Fruit fly (Drosophila melanogaster) whole organism, embryonic: Measurements from ENCODE around the gene Cdc14.

ENCODE experiments used
- Atf-2 ChIP-seq: fragments of 200-800 bp; sonication (Bioruptor generic); optimal IDR thresholded peaks from 2 replicates; lab custom pipeline; 2016; ENCODE audit warnings: missing biosample characterization, missing genetic modification characterization
- CG10654 ChIP-seq: fragments of 200-800 bp; sonication (Bioruptor generic); optimal IDR thresholded peaks from 2 replicates; lab custom pipeline; 2016; ENCODE audit warnings: missing biosample characterization, missing genetic modification characterization
- CG11504 ChIP-seq: fragments of 200-800 bp; sonication (Bioruptor generic); optimal IDR thresholded peaks from 3 replicates; lab custom pipeline; 2019; ENCODE audit warnings: missing biosample characterization, mild to moderate bottlenecking, missing genetic modification characterization, moderate library complexity
- CG1233 ChIP-seq: fragments of 200-800 bp; sonication (Bioruptor generic); optimal IDR thresholded peaks from 4 replicates; lab custom pipeline; 2018; ENCODE audit warnings: missing biosample characterization, mild to moderate bottlenecking, missing genetic modification characterization
- CG13296 ChIP-seq: fragments of 200-800 bp; sonication (Bioruptor generic); optimal IDR thresholded peaks from 3 replicates; lab custom pipeline; 2018; ENCODE audit warnings: missing biosample characterization, mild to moderate bottlenecking, missing genetic modification characterization
- CG13624 ChIP-seq: fragments of 200-800 bp; sonication (Bioruptor generic); optimal IDR thresholded peaks from 2 replicates; lab custom pipeline; 2016; ENCODE audit warnings: missing biosample characterization, missing genetic modification characterization
- CG14050 ChIP-seq: fragments of 200-800 bp; sonication (Bioruptor generic); IDR thresholded peaks from 3 replicates; pipeline ENCODE4 v1.3.6; 2022; ENCODE audit warnings: missing biosample characterization, missing genetic modification characterization
- CG14667 ChIP-seq: fragments of 200-800 bp; sonication (Bioruptor generic); IDR thresholded peaks from 2 replicates; pipeline ENCODE4 v1.3.6; 2022; ENCODE audit warnings: missing biosample characterization, missing genetic modification characterization
- CG14860 ChIP-seq: fragments of 200-800 bp; sonication (Bioruptor generic); IDR thresholded peaks from 3 replicates; pipeline ENCODE4 v1.3.6; 2022; ENCODE audit warnings: missing biosample characterization, missing genetic modification characterization; ENCODE audit not compliant: partially characterized antibody
- CG15269 ChIP-seq: fragments of 200-800 bp; sonication (Bioruptor generic); optimal IDR thresholded peaks from 2 replicates; lab custom pipeline; 2018; ENCODE audit warnings: missing biosample characterization, mild to moderate bottlenecking, missing genetic modification characterization, moderate library complexity
- CG1647 ChIP-seq: fragments of 200-800 bp; sonication (Bioruptor generic); optimal IDR thresholded peaks from 3 replicates; lab custom pipeline; 2016; ENCODE audit warnings: missing biosample characterization, missing genetic modification characterization
- CG17612 ChIP-seq: fragments of 200-800 bp; sonication (Bioruptor generic); IDR thresholded peaks from 2 replicates; pipeline ENCODE4 v1.3.6; 2022; ENCODE audit warnings: missing biosample characterization, missing genetic modification characterization
- CG32772 ChIP-seq: fragments of 200-800 bp; sonication (Bioruptor generic); IDR thresholded peaks from 2 replicates; pipeline ENCODE4 v1.3.6; 2022; ENCODE audit warnings: missing biosample characterization, missing genetic modification characterization
- CG34224 ChIP-seq: fragments of 200-800 bp; sonication (Bioruptor generic); IDR thresholded peaks from 3 replicates; pipeline ENCODE4 v1.3.6; 2022; ENCODE audit warnings: missing biosample characterization, missing genetic modification characterization; ENCODE audit not compliant: partially characterized antibody
- CG7357 ChIP-seq: fragments of 200-800 bp; sonication (Bioruptor generic); IDR thresholded peaks from 3 replicates; pipeline ENCODE4 v1.3.6; 2022; ENCODE audit warnings: missing biosample characterization, missing genetic modification characterization
- CG7786 ChIP-seq: fragments of 200-800 bp; sonication (Bioruptor generic); optimal IDR thresholded peaks from 2 replicates; lab custom pipeline; 2016; ENCODE audit warnings: missing biosample characterization, missing genetic modification characterization
- CG7839 ChIP-seq: fragments of 200-800 bp; sonication (Bioruptor generic); optimal IDR thresholded peaks from 3 replicates; lab custom pipeline; 2018; ENCODE audit warnings: missing biosample characterization, mild to moderate bottlenecking, missing genetic modification characterization, moderate library complexity
- CG7963 ChIP-seq: fragments of 200-800 bp; sonication (Bioruptor generic); IDR thresholded peaks from 3 replicates; pipeline ENCODE4 v1.3.6; 2022; ENCODE audit warnings: missing biosample characterization, missing genetic modification characterization; ENCODE audit not compliant: partially characterized antibody
- CG8290 ChIP-seq, 3 experiments: fragments of 200-800 bp; sonication (Bioruptor generic); optimal IDR thresholded peaks; 2 replicates each; lab custom pipeline; 2016 to 2019; ENCODE audit warnings: missing biosample characterization in 3 of 3, missing genetic modification characterization in 3 of 3, mild to moderate bottlenecking in 2 of 3, moderate library complexity in 1 of 3
- CG8388 ChIP-seq: fragments of 200-800 bp; sonication (Bioruptor generic); optimal IDR thresholded peaks from 2 replicates; lab custom pipeline; 2019; ENCODE audit warnings: missing biosample characterization, mild to moderate bottlenecking, missing genetic modification characterization, moderate library complexity
- CG9876 ChIP-seq: fragments of 200-800 bp; sonication (Bioruptor generic); optimal IDR thresholded peaks from 2 replicates; lab custom pipeline; 2016; ENCODE audit warnings: missing biosample characterization, missing genetic modification characterization
- CTCF ChIP-seq: fragments of 200-800 bp; sonication (Bioruptor generic); optimal IDR thresholded peaks from 2 replicates; lab custom pipeline; 2017; ENCODE audit warnings: missing biosample characterization, mild to moderate bottlenecking, missing genetic modification characterization, moderate library complexity
- Hey ChIP-seq: fragments of 200-800 bp; sonication (Bioruptor generic); optimal IDR thresholded peaks from 3 replicates; lab custom pipeline; 2018; ENCODE audit warnings: missing biosample characterization, mild to moderate bottlenecking, missing genetic modification characterization
- Jarid2 ChIP-seq: fragments of 200-800 bp; sonication (Bioruptor generic); optimal IDR thresholded peaks from 3 replicates; lab custom pipeline; 2017; ENCODE audit warnings: mild to moderate bottlenecking, missing biosample characterization, missing genetic modification reagents, missing genetic modification characterization
- Med ChIP-seq: fragments of 200-800 bp; sonication (Bioruptor generic); peaks from one replicate; lab custom pipeline; 2016; ENCODE audit warnings: missing biosample characterization, missing genetic modification characterization, mild to moderate bottlenecking, inconsistent platforms, moderate library complexity
- Mes4 ChIP-seq: fragments of 200-800 bp; sonication (Bioruptor generic); optimal IDR thresholded peaks from 2 replicates; lab custom pipeline; 2016; ENCODE audit warnings: missing biosample characterization, missing genetic modification characterization
- Pdp1 ChIP-seq, 2 experiments: fragments of 200-800 bp; sonication (Bioruptor generic); optimal IDR thresholded peaks; 3 replicates each; lab custom pipeline; 2016; ENCODE audit warnings: missing biosample characterization in 2 of 2, missing genetic modification characterization in 2 of 2, mild to moderate bottlenecking in 1 of 2, moderate library complexity in 1 of 2
- Rfx ChIP-seq: fragments of 200-800 bp; sonication (Bioruptor generic); IDR thresholded peaks from 2 replicates; pipeline ENCODE4 v1.3.6; 2022; ENCODE audit warnings: missing biosample characterization, missing genetic modification characterization
- Tbp ChIP-seq: fragments of >200 bp; optimal IDR thresholded peaks from 2 replicates; lab custom pipeline; 2018; ENCODE audit warnings: missing biosample characterization, missing genetic modification characterization
- YL-1 ChIP-seq: fragments of 200-800 bp; sonication (Bioruptor generic); optimal IDR thresholded peaks from 3 replicates; lab custom pipeline; 2017; ENCODE audit warnings: missing biosample characterization, mild to moderate bottlenecking, missing genetic modification characterization
- amos ChIP-seq: fragments of 200-800 bp; sonication (Bioruptor generic); IDR thresholded peaks from 2 replicates; pipeline ENCODE4 v1.3.6; 2022; ENCODE audit warnings: missing biosample characterization, missing genetic modification characterization; ENCODE audit not compliant: partially characterized antibody
- ap ChIP-seq: fragments of 200-800 bp; sonication (Bioruptor generic); IDR thresholded peaks from 2 replicates; pipeline ENCODE4 v1.3.6; 2022; ENCODE audit warnings: missing biosample characterization, missing genetic modification characterization
- ara ChIP-seq: fragments of 200-800 bp; sonication (Bioruptor generic); IDR thresholded peaks from 2 replicates; pipeline ENCODE4 v1.3.6; 2022; ENCODE audit warnings: missing biosample characterization, missing genetic modification characterization
- bigmax ChIP-seq: fragments of 200-800 bp; sonication (Bioruptor generic); optimal IDR thresholded peaks from 2 replicates; lab custom pipeline; 2018; ENCODE audit warnings: missing biosample characterization, mild to moderate bottlenecking, missing genetic modification characterization
- dmrt11E ChIP-seq: fragments of 200-800 bp; sonication (Bioruptor generic); optimal IDR thresholded peaks from 3 replicates; lab custom pipeline; 2018; ENCODE audit warnings: missing biosample characterization, mild to moderate bottlenecking, missing genetic modification characterization, moderate library complexity
- en ChIP-seq: fragments of 200-800 bp; sonication (Bioruptor generic); optimal IDR thresholded peaks from 2 replicates; lab custom pipeline; 2016; ENCODE audit warnings: missing biosample characterization, missing genetic modification characterization
- hth ChIP-seq: fragments of >200 bp; optimal IDR thresholded peaks from 2 replicates; lab custom pipeline; 2017; ENCODE audit warnings: inconsistent platforms
- kah ChIP-seq: fragments of 200-800 bp; sonication (Bioruptor generic); optimal IDR thresholded peaks from 2 replicates; lab custom pipeline; 2018; ENCODE audit warnings: missing biosample characterization, mild to moderate bottlenecking, missing genetic modification characterization
- lov ChIP-seq, 2 experiments: fragments of 200-800 bp in 1 of 2; fragments of >200 bp in 1 of 2; sonication (Bioruptor generic) in 1 of 2; IDR thresholded peaks in 1 of 2; optimal IDR thresholded peaks in 1 of 2; 2 replicates in 1 of 2; 3 replicates in 1 of 2; pipeline versions ENCODE4 v1.3.6 to Lab custom; 2017 to 2022; ENCODE audit warnings: missing biosample characterization in 1 of 2, missing genetic modification characterization in 1 of 2
- p53 ChIP-seq: fragments of 200-800 bp; sonication (Bioruptor generic); optimal IDR thresholded peaks from 2 replicates; lab custom pipeline; 2016; ENCODE audit warnings: missing biosample characterization, missing genetic modification characterization
- phol ChIP-seq: fragments of 200-800 bp; sonication (Bioruptor generic); optimal IDR thresholded peaks from 3 replicates; lab custom pipeline; 2018; ENCODE audit warnings: missing biosample characterization, mild to moderate bottlenecking, missing genetic modification characterization, moderate library complexity
- rib ChIP-seq: fragments of 200-800 bp; sonication (Bioruptor generic); IDR thresholded peaks from 2 replicates; pipeline ENCODE4 v1.3.6; 2022; ENCODE audit warnings: missing biosample characterization, missing genetic modification characterization
- run ChIP-seq: fragments of 200-800 bp; sonication (Bioruptor generic); optimal IDR thresholded peaks from 3 replicates; lab custom pipeline; 2018; ENCODE audit warnings: missing biosample characterization, mild to moderate bottlenecking, missing genetic modification characterization
- scrt ChIP-seq: fragments of 200-800 bp; sonication (Bioruptor generic); optimal IDR thresholded peaks from 2 replicates; lab custom pipeline; 2018; ENCODE audit warnings: missing biosample characterization, mild to moderate bottlenecking, missing genetic modification characterization, moderate library complexity
- sens-2 ChIP-seq: fragments of 200-800 bp; sonication (Bioruptor generic); IDR thresholded peaks from 2 replicates; pipeline ENCODE4 v1.3.6; 2022; ENCODE audit warnings: missing biosample characterization, missing genetic modification characterization
- sr ChIP-seq: fragments of 200-800 bp; sonication (Bioruptor generic); IDR thresholded peaks from 3 replicates; pipeline ENCODE4 v1.3.6; 2022; ENCODE audit warnings: missing biosample characterization, missing genetic modification characterization
- toy ChIP-seq: fragments of 200-800 bp; sonication (Bioruptor generic); IDR thresholded peaks from 2 replicates; pipeline ENCODE4 v1.3.6; 2022; ENCODE audit warnings: missing biosample characterization, missing genetic modification characterization

Gene Cdc14

DNA sequence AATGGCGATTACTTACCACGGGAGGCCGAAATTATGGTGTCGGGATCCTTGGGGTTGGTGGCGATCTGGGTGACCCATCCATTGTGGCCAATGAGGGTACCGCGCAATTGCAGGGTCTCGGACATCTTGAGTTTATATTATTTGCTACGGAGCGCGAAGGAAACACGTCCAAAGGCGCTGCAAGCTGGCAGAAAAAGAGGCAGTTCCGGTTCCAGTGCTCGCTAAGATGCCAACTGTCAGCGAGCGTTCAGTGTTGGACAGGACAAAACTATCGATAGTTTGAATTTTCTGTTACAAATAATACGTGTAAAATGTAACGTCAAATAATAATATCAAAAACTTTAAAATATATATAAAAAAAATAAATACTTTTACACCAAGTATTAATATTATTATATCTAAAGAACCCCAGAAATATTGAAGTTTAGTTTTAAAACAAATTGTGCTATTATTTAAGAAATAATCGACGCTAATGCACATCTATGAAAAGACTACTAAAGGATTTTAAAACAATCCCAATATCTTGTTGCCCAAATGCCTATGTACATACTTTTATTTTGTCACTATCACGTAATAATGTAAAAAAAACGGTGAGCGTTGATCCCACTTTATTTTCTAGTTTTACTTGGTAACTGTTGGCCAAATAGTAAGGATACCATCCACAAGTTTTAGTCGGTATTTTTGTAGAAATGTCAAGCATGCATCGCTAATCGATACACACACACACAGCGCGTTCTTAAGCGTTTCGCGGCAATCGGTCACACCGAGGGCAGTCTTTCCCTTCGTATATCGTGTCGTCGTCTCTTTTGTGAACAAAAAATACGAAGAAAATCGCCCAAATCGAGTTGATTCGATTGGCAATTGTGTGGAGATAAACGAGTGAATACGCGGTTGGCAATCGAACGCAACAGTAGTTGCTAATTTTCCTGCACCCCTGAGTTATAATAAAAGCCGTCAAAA is 16.8 kb upstream of the Cdc14 start, which contains the start of the genes Rack1 and mts (continued):
- TF ChIP-seq Rfx (GFP tag; lab: Robert Waterston, UW) (peak; percentile 93), hth (no peak), CG13296 (peak; percentile 92), Mes4 (peak; percentile 94), CG14860 (GFP tag; lab: Robert Waterston, UW) (no peak), sens-2 (GFP tag; lab: Robert Waterston, UW) (peak; percentile 81), CG9876 (GFP tag; lab: Kevin White, UChicago) (peak; percentile 70), CG11504 (tag; lab: Kevin White, UChicago) (peak; percentile 57), Pdp1 (GFP tag; optimal IDR thresholded peaks at IDR 0.05; lab: Kevin White, UChicago) (peak; percentile 48 to 63), amos (GFP tag; lab: Robert Waterston, UW) (peak; percentile 74), en (GFP tag; lab: Kevin White, UChicago) (peak; percentile 75), CTCF (peak; percentile 62), CG8388 (GFP tag; lab: Kevin White, UChicago) (peak; percentile 58), rib (GFP tag; lab: Robert Waterston, UW) (peak; percentile 69), CG1647 (GFP tag; lab: Kevin White, UChicago) (peak; percentile 42), CG7357 (no peak), CG7963 (GFP tag; lab: Robert Waterston, UW) (peak; percentile 61), kah (GFP tag; lab: Kevin White, UChicago) (peak; percentile 83), CG10654 (GFP tag; lab: Kevin White, UChicago) (peak; percentile 70), Atf-2 (GFP tag; lab: Kevin White, UChicago) (peak; percentile 46), Med (GFP tag; lab: Kevin White, UChicago) (peak; percentile 99), Hey (peak; percentile 79), sr (peak; percentile 83), lov (optimal IDR thresholded peaks at IDR 0.05; lab: Kevin White, UChicago) (no peak), lov (GFP tag; IDR thresholded peaks at IDR 0.05; lab: Robert Waterston, UW) (peak; percentile 92), Jarid2 (GFP tag; lab: Kevin White, UChicago) (peak; percentile 74), CG17612 (peak; percentile 69; the same call in 1 of the 2 replicates), ap (GFP tag; lab: Robert Waterston, UW) (peak; percentile 74; the same call in 1 of the 2 replicates), CG14667 (GFP tag; lab: Robert Waterston, UW) (peak; percentile 33; the same call in 1 of the 2 replicates), Tbp (GFP tag; lab: Kevin White, UChicago) (no peak), phol (tag; lab: Kevin White, UChicago) (peak; percentile 77), CG7839 (peak; percentile 82), YL-1 (GFP tag; lab: Kevin White, UChicago) (peak; percentile 98), CG13624 (GFP tag; lab: Kevin White, UChicago) (peak; percentile 70), CG8290 (GFP tag; optimal IDR thresholded peaks at IDR 0.05; lab: Kevin White, UChicago) (peak; percentile 54), CG8290 (tag; optimal IDR thresholded peaks at IDR 0.05; lab: Kevin White, UChicago) (peak; percentile 74 to 96), run (tag; lab: Kevin White, UChicago) (peak; percentile 57), CG15269 (tag; lab: Kevin White, UChicago) (peak; percentile 82), ara (GFP tag; lab: Robert Waterston, UW) (peak; percentile 64), p53 (peak; percentile 32), CG34224 (peak; percentile 30; the same call in 2 of the 3 replicates), CG7786 (GFP tag; lab: Kevin White, UChicago) (peak; percentile 75), dmrt11E (tag; lab: Kevin White, UChicago) (peak; percentile 67), CG14050 (GFP tag; lab: Robert Waterston, UW) (peak; percentile 73), CG32772 (GFP tag; lab: Robert Waterston, UW) (peak; percentile 50; the same call in 1 of the 2 replicates), bigmax (GFP tag; lab: Kevin White, UChicago) (peak; percentile 64), toy (peak; percentile 37; the same call in 1 of the 2 replicates), CG1233 (peak; percentile 92), scrt (GFP tag; lab: Kevin White, UChicago) (peak; percentile 83)
